Worm (Caenorhabditis elegans) whole organism, mixed stage, embryonic: Measurements from ENCODE around the gene tsp-13.

Source experiments
- ceh-39 ChIP-seq: fragments of 150-350 bp; optimal IDR thresholded peaks from 2 replicates; lab custom pipeline; 2014; ENCODE audit warnings: missing biosample characterization, missing genetic modification characterization
- elt-3 ChIP-seq: fragments of 150-350 bp; optimal IDR thresholded peaks from 2 replicates; lab custom pipeline; 2014; ENCODE audit warnings: missing biosample characterization, missing genetic modification characterization
- lin-32 ChIP-seq: fragments of 200-800 bp; sonication (Bioruptor generic); optimal IDR thresholded peaks from 2 replicates; lab custom pipeline; 2018; ENCODE audit warnings: mild to moderate bottlenecking, missing genetic modification characterization, missing compliant biosample characterization
- mab-5 ChIP-seq: fragments of 150-350 bp; optimal IDR thresholded peaks from 2 replicates; lab custom pipeline; 2014; ENCODE audit warnings: missing biosample characterization, missing genetic modification characterization
- nhr-237 ChIP-seq: fragments of 150-350 bp; optimal IDR thresholded peaks from 2 replicates; lab custom pipeline; 2014; ENCODE audit warnings: missing biosample characterization, missing genetic modification characterization
- nhr-28 ChIP-seq: fragments of 150-350 bp; optimal IDR thresholded peaks from 2 replicates; lab custom pipeline; 2014; ENCODE audit warnings: missing biosample characterization, missing genetic modification characterization
- nhr-76 ChIP-seq: sonication (generic microtip); optimal IDR thresholded peaks from 2 replicates; lab custom pipeline; 2017; ENCODE audit warnings: missing biosample characterization, missing genetic modification characterization
- snpc-4 ChIP-seq: fragments of 150-350 bp; optimal IDR thresholded peaks from 2 replicates; lab custom pipeline; 2014; ENCODE audit warnings: missing biosample characterization, missing genetic modification characterization
- unc-62 ChIP-seq: fragments of 150-350 bp; optimal IDR thresholded peaks from 2 replicates; lab custom pipeline; 2014; ENCODE audit warnings: missing biosample characterization, missing genetic modification reagents, missing genetic modification characterization
- ztf-11 ChIP-seq: fragments of 150-350 bp; optimal IDR thresholded peaks from 2 replicates; lab custom pipeline; 2014; ENCODE audit warnings: missing biosample characterization, missing genetic modification characterization

- TF ChIP-seq ceh-39 (tag; lab: Kevin White, UChicago) (no peak), ztf-11 (tag; lab: Kevin White, UChicago) (no peak), unc-62 (GFP tag; lab: Kevin White, UChicago) (no peak), snpc-4 (no peak), nhr-237 (tag; lab: Kevin White, UChicago) (no peak), nhr-28 (no peak), lin-32 (GFP tag; lab: Kevin White, UChicago) (no peak), nhr-76 (tag; lab: Kevin White, UChicago) (no peak), elt-3 (tag; lab: Kevin White, UChicago) (no peak), mab-5 (tag; lab: Kevin White, UChicago) (no peak)
Measured at ce11 chrV:19206911-19207310, 53.0 kb downstream of the tsp-13 start.
